Worm (Caenorhabditis elegans) whole organism, young adult: Measurements from ENCODE around the gene irg-2.

Experiments used
- B0035.1 ChIP-seq: sonication (generic microtip); optimal IDR thresholded peaks from 2 replicates; lab custom pipeline; 2016; ENCODE audit warnings: missing genetic modification characterization, mild to moderate bottlenecking, missing compliant biosample characterization, missing genotype, missing genetic modification reagents
- B0261.1 ChIP-seq: sonication (generic microtip); optimal IDR thresholded peaks from 2 replicates; lab custom pipeline; 2016; ENCODE audit warnings: mild to moderate bottlenecking, missing genetic modification characterization, moderate library complexity, missing compliant biosample characterization
- F22D6.2 ChIP-seq: sonication (generic microtip); optimal IDR thresholded peaks from 2 replicates; lab custom pipeline; 2016; ENCODE audit warnings: mild to moderate bottlenecking, missing genetic modification characterization, missing compliant biosample characterization
- F23B12.7 ChIP-seq: sonication (generic microtip); optimal IDR thresholded peaks from 2 replicates; lab custom pipeline; 2017; ENCODE audit warnings: missing genetic modification characterization, mild to moderate bottlenecking, missing compliant biosample characterization, antibody characterized with exemption, moderate library complexity; ENCODE audit not compliant: insufficient read depth
- F39B2.1 ChIP-seq: fragments of 200-800 bp; sonication (Bioruptor generic); IDR thresholded peaks from 2 replicates; pipeline ENCODE4 v1.3.6; 2022; ENCODE audit warnings: missing genetic modification reagents, missing genetic modification characterization, missing compliant biosample characterization
- F55B11.4 ChIP-seq: sonication (generic microtip); optimal IDR thresholded peaks from 2 replicates; lab custom pipeline; 2016; ENCODE audit warnings: missing compliant biosample characterization, missing genetic modification characterization, borderline replicate concordance; ENCODE audit not compliant: insufficient read depth
- F57C9.4 ChIP-seq: sonication (generic microtip); optimal IDR thresholded peaks from 2 replicates; lab custom pipeline; 2017; ENCODE audit warnings: mild to moderate bottlenecking, missing genetic modification characterization, missing compliant biosample characterization
- K11D2.4 ChIP-seq: fragments of 200-800 bp; sonication (Bioruptor generic); IDR thresholded peaks from 2 replicates; pipeline ENCODE4 v1.3.6; 2022; ENCODE audit warnings: missing genetic modification reagents, missing genetic modification characterization, missing compliant biosample characterization
- K12H6.12 ChIP-seq: fragments of 200-800 bp; sonication (Bioruptor generic); optimal IDR thresholded peaks from 2 replicates; lab custom pipeline; 2018; ENCODE audit warnings: mild to moderate bottlenecking, missing genetic modification characterization, missing compliant biosample characterization
- Y53F4B.3 ChIP-seq: fragments of 200-800 bp; sonication (Bioruptor generic); IDR thresholded peaks from 2 replicates; pipeline ENCODE4 v1.3.6; 2022; ENCODE audit warnings: missing genetic modification reagents, missing genetic modification characterization, missing compliant biosample characterization
- ZK185.1 ChIP-seq: sonication (generic microtip); optimal IDR thresholded peaks from 2 replicates; lab custom pipeline; 2016; ENCODE audit warnings: mild to moderate bottlenecking, missing genetic modification characterization, missing compliant biosample characterization; ENCODE audit not compliant: poor library complexity, severe bottlenecking
- atf-7 ChIP-seq: sonication (generic microtip); optimal IDR thresholded peaks from 2 replicates; lab custom pipeline; 2017; ENCODE audit warnings: mild to moderate bottlenecking, missing genetic modification characterization, missing compliant biosample characterization
- athp-1 ChIP-seq: sonication (generic microtip); optimal IDR thresholded peaks from 2 replicates; lab custom pipeline; 2017; ENCODE audit warnings: mild to moderate bottlenecking, missing genetic modification characterization, missing compliant biosample characterization
- attf-5 ChIP-seq: fragments of 200-800 bp; sonication (Bioruptor generic); optimal IDR thresholded peaks from 2 replicates; lab custom pipeline; 2018; ENCODE audit warnings: mild to moderate bottlenecking, missing genetic modification characterization, missing compliant biosample characterization
- attf-6 ChIP-seq: fragments of 200-800 bp; sonication (Bioruptor generic); IDR thresholded peaks from 2 replicates; pipeline ENCODE4 v1.3.6; 2022; ENCODE audit warnings: missing genetic modification reagents, missing genetic modification characterization, missing compliant biosample characterization
- bed-2 ChIP-seq: fragments of 200-800 bp; sonication (Bioruptor generic); IDR thresholded peaks from 2 replicates; pipeline ENCODE4 v1.3.6; 2022; ENCODE audit warnings: missing genetic modification reagents, missing genetic modification characterization, missing compliant biosample characterization
- cebp-1 ChIP-seq, 2 experiments: fragments of 200-800 bp in 1 of 2; sonication (Bioruptor generic) in 1 of 2; sonication (generic microtip) in 1 of 2; IDR thresholded peaks in 1 of 2; optimal IDR thresholded peaks in 1 of 2; 2 replicates each; pipeline versions ENCODE4 v1.3.6 to Lab custom; 2017 to 2022; ENCODE audit warnings: missing compliant biosample characterization in 2 of 2, missing genetic modification characterization in 2 of 2, mild to moderate bottlenecking in 1 of 2, missing genetic modification reagents in 1 of 2, moderate library complexity in 1 of 2
- dox-1 ChIP-seq: fragments of 200-800 bp; sonication (Bioruptor generic); IDR thresholded peaks from 2 replicates; pipeline ENCODE4 v1.3.6; 2022; ENCODE audit warnings: missing genetic modification reagents, missing genetic modification characterization, missing compliant biosample characterization
- dpff-1 ChIP-seq: sonication (generic microtip); optimal IDR thresholded peaks from 2 replicates; lab custom pipeline; 2017; ENCODE audit warnings: mild to moderate bottlenecking, missing genetic modification characterization, missing compliant biosample characterization
- egl-44 ChIP-seq: fragments of 200-800 bp; sonication (Bioruptor generic); IDR thresholded peaks from 2 replicates; pipeline ENCODE4 v1.3.6; 2022; ENCODE audit warnings: missing genetic modification reagents, missing genetic modification characterization, missing compliant biosample characterization
- ekl-4 ChIP-seq: fragments of 200-800 bp; sonication (Bioruptor generic); IDR thresholded peaks from 2 replicates; pipeline ENCODE4 v1.3.6; 2022; ENCODE audit warnings: missing genetic modification reagents, missing genetic modification characterization, missing compliant biosample characterization
- ets-4 ChIP-seq: fragments of 200-800 bp; sonication (Bioruptor generic); optimal IDR thresholded peaks from 2 replicates; lab custom pipeline; 2018; ENCODE audit warnings: mild to moderate bottlenecking, missing genetic modification characterization, missing compliant biosample characterization
- hmg-1.2 ChIP-seq: fragments of 200-800 bp; sonication (Bioruptor generic); IDR thresholded peaks from 2 replicates; pipeline ENCODE4 v1.3.6; 2022; ENCODE audit warnings: missing genetic modification reagents, missing genetic modification characterization, missing compliant biosample characterization
- hsf-1 ChIP-seq: fragments of 200-800 bp; sonication (Bioruptor generic); IDR thresholded peaks from 2 replicates; pipeline ENCODE4 v1.3.6; 2022; ENCODE audit warnings: missing genetic modification reagents, missing genetic modification characterization, missing compliant biosample characterization
- lag-1 ChIP-seq: fragments of 200-800 bp; sonication (Bioruptor generic); IDR thresholded peaks from 2 replicates; pipeline ENCODE4 v1.3.6; 2022; ENCODE audit warnings: missing genetic modification reagents, missing genetic modification characterization, missing compliant biosample characterization
- let-607 ChIP-seq, 2 experiments: fragments of 200-800 bp in 1 of 2; sonication (Bioruptor generic) in 1 of 2; sonication (generic microtip) in 1 of 2; optimal IDR thresholded peaks; 2 replicates each; lab custom pipeline; 2016 to 2018; ENCODE audit warnings: mild to moderate bottlenecking in 2 of 2, missing compliant biosample characterization in 2 of 2, missing genetic modification characterization in 2 of 2, moderate library complexity in 2 of 2, missing genotype in 1 of 2
- lin-54 ChIP-seq: fragments of 200-800 bp; sonication (Bioruptor generic); optimal IDR thresholded peaks from 2 replicates; lab custom pipeline; 2018; ENCODE audit warnings: mild to moderate bottlenecking, missing genetic modification characterization, missing compliant biosample characterization
- lsl-1 ChIP-seq: fragments of 200-800 bp; sonication (Bioruptor generic); optimal IDR thresholded peaks from 2 replicates; lab custom pipeline; 2018; ENCODE audit warnings: mild to moderate bottlenecking, missing genetic modification characterization, moderate library complexity, missing compliant biosample characterization
- lsy-27 ChIP-seq: sonication (generic microtip); optimal IDR thresholded peaks from 2 replicates; lab custom pipeline; 2017; ENCODE audit warnings: missing genetic modification characterization, mild to moderate bottlenecking, missing compliant biosample characterization, antibody characterized with exemption, missing genotype, borderline replicate concordance; ENCODE audit not compliant: insufficient read depth
- madf-8 ChIP-seq: fragments of 200-800 bp; sonication (Bioruptor generic); conservative IDR thresholded peaks from 2 replicates; pipeline ENCODE4 v1.3.6; 2022; ENCODE audit warnings: missing genetic modification reagents, missing genetic modification characterization, missing compliant biosample characterization
- nfya-1 ChIP-seq: sonication (generic microtip); optimal IDR thresholded peaks from 2 replicates; lab custom pipeline; 2017; ENCODE audit warnings: antibody characterized with exemption, missing compliant biosample characterization, missing genetic modification characterization, borderline replicate concordance; ENCODE audit not compliant: insufficient read depth
- nfyb-1 ChIP-seq: fragments of 200-800 bp; sonication (Bioruptor generic); IDR thresholded peaks from 2 replicates; pipeline ENCODE4 v1.3.6; 2022; ENCODE audit warnings: missing genetic modification reagents, missing genetic modification characterization, missing compliant biosample characterization
- nhr-80 ChIP-seq: sonication (generic microtip); optimal IDR thresholded peaks from 2 replicates; lab custom pipeline; 2016; ENCODE audit warnings: missing genetic modification characterization, missing compliant biosample characterization
- pbrm-1 ChIP-seq: fragments of 200-800 bp; sonication (Bioruptor generic); IDR thresholded peaks from 2 replicates; pipeline ENCODE4 v1.3.6; 2022; ENCODE audit warnings: missing genetic modification reagents, missing genetic modification characterization, missing compliant biosample characterization
- rec-8 ChIP-seq, 2 experiments: sonication (generic microtip); optimal IDR thresholded peaks; 2 replicates each; lab custom pipeline; 2016; ENCODE audit warnings: mild to moderate bottlenecking in 2 of 2, missing genetic modification characterization in 2 of 2, missing genetic modification reagents in 2 of 2, missing genotype in 2 of 2, missing biosample characterization in 1 of 2, missing compliant biosample characterization in 1 of 2, moderate library complexity in 1 of 2
- rpc-1 ChIP-seq, 2 experiments: fragments of 150-350 bp in 1 of 2; sonication (generic microtip) in 1 of 2; optimal IDR thresholded peaks; 2 replicates each; lab custom pipeline; 2014 to 2018; ENCODE audit warnings: missing biosample characterization in 1 of 2, missing genetic modification characterization in 1 of 2, missing genetic modification reagents in 1 of 2, missing genotype in 1 of 2
- somi-1 ChIP-seq: fragments of 200-800 bp; sonication (Bioruptor generic); optimal IDR thresholded peaks from 2 replicates; lab custom pipeline; 2018; ENCODE audit warnings: mild to moderate bottlenecking, missing genetic modification characterization, missing compliant biosample characterization
- unc-62 ChIP-seq: fragments of 150-350 bp; optimal IDR thresholded peaks from 2 replicates; lab custom pipeline; 2014; ENCODE audit warnings: missing biosample characterization, missing genetic modification reagents, missing genetic modification characterization
- zfh-2 ChIP-seq: fragments of 200-800 bp; sonication (Bioruptor generic); conservative IDR thresholded peaks from 2 replicates; pipeline ENCODE4 v1.3.6; 2022; ENCODE audit warnings: missing genetic modification reagents, missing genetic modification characterization, missing compliant biosample characterization
- ztf-22 ChIP-seq: fragments of 200-800 bp; sonication (Bioruptor generic); optimal IDR thresholded peaks from 2 replicates; lab custom pipeline; 2018; ENCODE audit warnings: mild to moderate bottlenecking, missing genetic modification characterization, moderate library complexity, missing compliant biosample characterization
- ztf-3 ChIP-seq: fragments of 200-800 bp; sonication (Bioruptor generic); optimal IDR thresholded peaks from 2 replicates; lab custom pipeline; 2018; ENCODE audit warnings: mild to moderate bottlenecking, missing genetic modification characterization, missing compliant biosample characterization
- ztf-6 ChIP-seq: fragments of 200-800 bp; sonication (Bioruptor generic); IDR thresholded peaks from 2 replicates; pipeline ENCODE4 v1.3.6; 2022; ENCODE audit warnings: missing genetic modification reagents, missing genetic modification characterization, missing compliant biosample characterization

irg-2 gene

ce11 chrV:4021776-4022175 lies 20.2 kb upstream of the irg-2 start, which contains the start of gene K09D9.14:
K09D9.14 (minus strand) TSS chrV:4021876.
- no peak for TF ChIP-seq pbrm-1 (GFP tag; lab: Robert Waterston, UW)
- TF ChIP-seq rec-8 (tag; optimal IDR thresholded peaks at IDR 0.05; lab: Kevin White, UChicago), result no peak
- no peak for TF ChIP-seq F55B11.4 (tag; lab: Kevin White, UChicago)
- TF ChIP-seq Y53F4B.3 (GFP tag; lab: Robert Waterston, UW), result no peak
- no peak for TF ChIP-seq K11D2.4 (GFP tag; lab: Robert Waterston, UW)
- TF ChIP-seq nfyb-1 (GFP tag; lab: Robert Waterston, UW), result no peak
- no peak for TF ChIP-seq hmg-1.2 (GFP tag; lab: Robert Waterston, UW)
- no peak for TF ChIP-seq lin-54 (GFP tag; lab: Kevin White, UChicago)
- TF ChIP-seq egl-44, result no peak
- TF ChIP-seq ztf-22 (GFP tag; lab: Kevin White, UChicago), result no peak
- TF ChIP-seq F39B2.1 (GFP tag; lab: Robert Waterston, UW), result no peak
- TF ChIP-seq nfya-1 (tag; lab: Kevin White, UChicago), result no peak
- TF ChIP-seq bed-2, result no peak
- no peak for TF ChIP-seq lsy-27 (tag; lab: Kevin White, UChicago)
- no peak for TF ChIP-seq rpc-1 (optimal IDR thresholded peaks at IDR 0.05; lab: Kevin White, UChicago)
- TF ChIP-seq rpc-1 (tag; optimal IDR thresholded peaks at IDR 0.05; lab: Kevin White, UChicago), result no peak
- no peak for TF ChIP-seq F23B12.7 (tag; lab: Kevin White, UChicago)
- no peak for TF ChIP-seq lsl-1 (GFP tag; lab: Kevin White, UChicago)
- no peak for TF ChIP-seq somi-1 (GFP tag; lab: Kevin White, UChicago)
- no peak for TF ChIP-seq atf-7
- no peak for TF ChIP-seq athp-1 (tag; lab: Kevin White, UChicago)
- TF ChIP-seq, all 124 proteins: peak for 0

- TF ChIP-seq attf-6 (GFP tag; lab: Robert Waterston, UW), result no peak
- TF ChIP-seq lag-1 (GFP tag; lab: Robert Waterston, UW), result no peak
- TF ChIP-seq nfyb-1 (GFP tag; lab: Robert Waterston, UW), result no peak
Measured at ce11 chrV:4022309-4022708, 19.7 kb upstream of the irg-2 start, which contains the start of gene cyp-35A3. cyp-35A3 (plus strand) TSS chrV:4022609.

- TF ChIP-seq ztf-22 (GFP tag; lab: Kevin White, UChicago) (peak; percentile 57), bed-2 (no peak), B0035.1 (no peak), unc-62 (peak; percentile 97), zfh-2 (GFP tag; lab: Robert Waterston, UW) (no peak), ekl-4 (no peak), nhr-80 (tag; lab: Kevin White, UChicago) (peak; percentile 93), attf-5 (GFP tag; lab: Kevin White, UChicago) (peak; percentile 19), F57C9.4 (no peak), ztf-3 (no peak), cebp-1 (GFP tag; IDR thresholded peaks at IDR 0.05; lab: Robert Waterston, UW) (peak; percentile 93), cebp-1 (tag; optimal IDR thresholded peaks at IDR 0.05; lab: Kevin White, UChicago) (peak; percentile 95), B0261.1 (tag; lab: Kevin White, UChicago) (no peak), dpff-1 (no peak), madf-8 (no peak), ets-4 (peak; percentile 2), ZK185.1 (tag; lab: Kevin White, UChicago) (peak; percentile 31), hsf-1 (GFP tag; lab: Robert Waterston, UW) (no peak), let-607 (tag; optimal IDR thresholded peaks at IDR 0.05; lab: Kevin White, UChicago) (peak in 1 of 2 experiments; percentile 29), F22D6.2 (tag; lab: Kevin White, UChicago) (no peak), F55B11.4 (tag; lab: Kevin White, UChicago) (no peak), K12H6.12 (tag; lab: Kevin White, UChicago) (no peak), ztf-6 (GFP tag; lab: Robert Waterston, UW) (no peak), F23B12.7 (tag; lab: Kevin White, UChicago) (no peak), dox-1 (GFP tag; lab: Robert Waterston, UW) (peak; percentile 53; the same call in 1 of the 2 replicates), atf-7 (peak; percentile 79), lsl-1 (GFP tag; lab: Kevin White, UChicago) (no peak)
Measured at ce11 chrV:4024777-4025176, 17.2 kb upstream of the irg-2 start, which contains the start of gene K09D9.1. K09D9.1 (plus strand) TSS chrV:4025047.
